Worm (Caenorhabditis elegans) whole organism, L4/young adult: Measurements from ENCODE around the gene rle-1.

ENCODE experiments used
- W03F9.2 ChIP-seq: fragments of 150-350 bp; optimal IDR thresholded peaks from 2 replicates; lab custom pipeline; 2014; ENCODE audit warnings: missing biosample characterization, missing genetic modification characterization
- dao-5 ChIP-seq: sonication (generic microtip); optimal IDR thresholded peaks from 2 replicates; lab custom pipeline; 2016; ENCODE audit warnings: missing genotype, missing genetic modification characterization, moderate library complexity, missing compliant biosample characterization
- him-1 ChIP-seq: sonication (generic microtip); optimal IDR thresholded peaks from 2 replicates; lab custom pipeline; 2016; ENCODE audit warnings: missing genotype, missing genetic modification reagents, missing genetic modification characterization, missing compliant biosample characterization

ce11 chrIII:10983153-10983552 lies 47.1 kb downstream of the rle-1 start, which contains the start of gene col-92:
- TF ChIP-seq him-1 (tag; lab: Kevin White, UChicago) (no peak), W03F9.2 (tag; lab: Kevin White, UChicago) (no peak), dao-5 (no peak)
